Worm (Caenorhabditis elegans) whole organism, mixed stage, embryonic: Measurements from ENCODE around the gene lrch-1.

Experiments used
- bed-3 ChIP-seq: fragments of 200-800 bp; sonication (Bioruptor generic); optimal IDR thresholded peaks from 3 replicates; lab custom pipeline; 2018; ENCODE audit warnings: mild to moderate bottlenecking, missing genetic modification characterization, moderate library complexity, missing compliant biosample characterization
- ceh-39 ChIP-seq: fragments of 150-350 bp; optimal IDR thresholded peaks from 2 replicates; lab custom pipeline; 2014; ENCODE audit warnings: missing biosample characterization, missing genetic modification characterization
- ces-1 ChIP-seq: fragments of 150-350 bp; optimal IDR thresholded peaks from 2 replicates; lab custom pipeline; 2014; ENCODE audit warnings: missing biosample characterization, missing genetic modification reagents, missing genetic modification characterization
- lin-13 ChIP-seq: fragments of 150-350 bp; optimal IDR thresholded peaks from 2 replicates; lab custom pipeline; 2014; ENCODE audit warnings: missing biosample characterization, missing genetic modification characterization
- lin-32 ChIP-seq: fragments of 200-800 bp; sonication (Bioruptor generic); optimal IDR thresholded peaks from 2 replicates; lab custom pipeline; 2018; ENCODE audit warnings: mild to moderate bottlenecking, missing genetic modification characterization, missing compliant biosample characterization
- pha-4 ChIP-seq: fragments of 150-350 bp; optimal IDR thresholded peaks from 2 replicates; lab custom pipeline; 2018; ENCODE audit warnings: missing biosample characterization, missing genetic modification reagents, missing genetic modification characterization
- unc-39 ChIP-seq: fragments of 150-350 bp; optimal IDR thresholded peaks from 2 replicates; lab custom pipeline; 2014; ENCODE audit warnings: missing biosample characterization, missing genetic modification characterization

DNA sequence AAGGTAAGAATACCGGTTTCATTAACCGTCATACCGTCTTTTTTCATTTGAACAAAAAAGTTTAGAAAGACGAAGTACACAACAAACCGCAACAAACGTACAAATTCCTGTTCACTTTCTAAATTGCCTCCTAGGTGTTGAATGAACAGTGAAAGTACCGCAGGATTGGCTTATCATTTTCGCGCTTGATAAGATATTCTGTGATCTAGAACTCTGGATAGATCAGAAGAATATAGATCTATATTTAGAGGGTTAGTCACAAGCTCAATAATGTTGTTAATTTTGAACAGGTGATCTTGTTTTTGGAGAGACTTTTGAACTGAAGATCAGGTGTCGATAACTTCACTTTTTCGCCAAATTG is 38.2 kb upstream of the lrch-1 start:
- no peak for TF ChIP-seq lin-13 (tag; lab: Kevin White, UChicago)
- TF ChIP-seq pha-4 = no peak
- TF ChIP-seq bed-3 = no peak
- TF ChIP-seq lin-32 (GFP tag; lab: Kevin White, UChicago) = no peak
- no peak for TF ChIP-seq ces-1 (GFP tag; lab: Kevin White, UChicago)
- TF ChIP-seq unc-39 (tag; lab: Kevin White, UChicago) = no peak
- no peak for TF ChIP-seq ceh-39 (tag; lab: Kevin White, UChicago)
